Worm (Caenorhabditis elegans) whole organism, young adult: ENCODE results near the gene B0252.3.

Experiments
- B0261.1 ChIP-seq: sonication (generic microtip); optimal IDR thresholded peaks from 2 replicates; lab custom pipeline; 2016; ENCODE audit warnings: mild to moderate bottlenecking, missing genetic modification characterization, moderate library complexity, missing compliant biosample characterization
- ama-1 ChIP-seq, 3 experiments: fragments of 150-350 bp in 1 of 3; sonication (generic microtip) in 2 of 3; optimal IDR thresholded peaks; 2 replicates each; lab custom pipeline; 2014 to 2018; ENCODE audit warnings: missing biosample characterization in 2 of 3, missing genetic modification characterization in 2 of 3, missing genetic modification reagents in 2 of 3
- ceh-40 ChIP-seq: fragments of 200-800 bp; sonication (Bioruptor generic); IDR thresholded peaks from 2 replicates; pipeline ENCODE4 v1.3.6; 2022; ENCODE audit warnings: missing genetic modification characterization, missing compliant biosample characterization
- rcor-1 ChIP-seq: fragments of 200-800 bp; sonication (Bioruptor generic); IDR thresholded peaks from 2 replicates; pipeline ENCODE4 v1.3.6; 2022; ENCODE audit warnings: missing genetic modification reagents, missing genetic modification characterization, missing compliant biosample characterization
- snpc-4 ChIP-seq, 5 experiments: fragments of 150-350 bp in 1 of 5; sonication (generic microtip) in 4 of 5; optimal IDR thresholded peaks; 2 replicates each; lab custom pipeline; 2014 to 2018; ENCODE audit warnings: missing genetic modification characterization in 5 of 5, missing biosample characterization in 3 of 5, antibody characterized with exemption in 2 of 5, mild to moderate bottlenecking in 2 of 5, missing compliant biosample characterization in 2 of 5, missing genotype in 2 of 5, moderate library complexity in 2 of 5, missing genetic modification reagents in 1 of 5
- tbp1 ChIP-seq: fragments of 200-800 bp; sonication (Bioruptor generic); optimal IDR thresholded peaks from 2 replicates; lab custom pipeline; 2018; ENCODE audit warnings: mild to moderate bottlenecking, missing genetic modification characterization, missing compliant biosample characterization

DNA sequence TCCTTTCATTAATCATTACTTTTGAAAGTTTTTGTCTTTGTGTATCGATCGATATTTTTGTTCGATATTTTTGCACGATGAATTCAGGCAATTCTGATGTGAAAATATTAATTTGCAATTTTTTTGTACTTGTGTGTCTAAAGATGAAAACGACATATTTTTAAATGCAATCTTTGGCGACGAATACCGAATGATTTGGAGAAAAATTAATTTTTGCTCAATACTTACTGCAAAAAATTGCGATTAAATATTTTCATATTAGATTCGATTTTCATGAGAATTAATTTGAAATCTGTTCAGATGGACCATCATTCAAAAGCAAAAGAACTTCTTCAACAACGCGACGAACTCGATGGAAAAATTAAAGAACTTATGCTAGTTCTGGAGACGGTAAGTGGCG is 5.8 kb downstream of the B0252.3 start, which contains the start of gene psmd-9:
- TF ChIP-seq snpc-4 (GFP tag; optimal IDR thresholded peaks at IDR 0.05; lab: Kevin White, UChicago) (no peak), snpc-4 (tag; optimal IDR thresholded peaks at IDR 0.05; lab: Kevin White, UChicago) (no peak), ama-1 (optimal IDR thresholded peaks at IDR 0.05; lab: Kevin White, UChicago) (no peak), ama-1 (GFP tag; optimal IDR thresholded peaks at IDR 0.05; lab: Kevin White, UChicago) (no peak), ceh-40 (GFP tag; lab: Robert Waterston, UW) (no peak), tbp1 (no peak), B0261.1 (no peak), rcor-1 (GFP tag; lab: Robert Waterston, UW) (no peak)
